Fruit fly (Drosophila melanogaster): ENCODE results near the gene spen.
A peak's percentile ranks its signal among the peaks of the same experiment; 100 is the strongest.

spen gene

dm6 chr2L:250507-251215 is 91.8 kb downstream of the spen start, which contains the start of gene kis (continued):
- no peak for TF ChIP-seq Usf (GFP tag; optimal IDR thresholded peaks at IDR 0.05)
- peak; percentile 37 for TF ChIP-seq Fer3 (tag; optimal IDR thresholded peaks at IDR 0.05)
- 0 out of 2 replicates have a peak, but pooled peaks have one; percentile 29 for TF ChIP-seq chm (GFP tag; IDR thresholded peaks at IDR 0.05)
- TF ChIP-seq Elba2 (GFP tag; optimal IDR thresholded peaks at IDR 0.05), result no peak
- TF ChIP-seq CG4617 (GFP tag; optimal IDR thresholded peaks at IDR 0.05; ENCODE audit: borderline replicate concordance), result peak; percentile 84
- TF ChIP-seq Mad (GFP tag; optimal IDR thresholded peaks at IDR 0.05), result peak; percentile 43
- no peak; the same call in 1 of the 2 replicates for TF ChIP-seq HLH3B (GFP tag; IDR thresholded peaks at IDR 0.05)
- peak; percentile 32 for TF ChIP-seq salm (tag; optimal IDR thresholded peaks at IDR 0.05)
- peak; percentile 4 for TF ChIP-seq ind (GFP tag; optimal IDR thresholded peaks at IDR 0.05)
- TF ChIP-seq Hmr (GFP tag; optimal IDR thresholded peaks at IDR 0.05), result peak; percentile 66
- TF ChIP-seq CG12769 (tag; optimal IDR thresholded peaks at IDR 0.05), result peak; percentile 70
- TF ChIP-seq CG13424 (tag; optimal IDR thresholded peaks at IDR 0.05), result peak; percentile 22
- TF ChIP-seq CG30431 (GFP tag; optimal IDR thresholded peaks at IDR 0.05), result no peak
- TF ChIP-seq exex (tag; optimal IDR thresholded peaks at IDR 0.05), result peak; percentile 17
- TF ChIP-seq CG15073 (GFP tag; optimal IDR thresholded peaks at IDR 0.05), result no peak
- TF ChIP-seq CHES-1-like (GFP tag; optimal IDR thresholded peaks at IDR 0.05), result peak; percentile 76
- TF ChIP-seq ftz-f1 (GFP tag; optimal IDR thresholded peaks at IDR 0.05), result no peak
- TF ChIP-seq wek (GFP tag; optimal IDR thresholded peaks at IDR 0.05), result no peak
- no peak for TF ChIP-seq Dfd (GFP tag; optimal IDR thresholded peaks at IDR 0.05)
- TF ChIP-seq CG8478 (optimal IDR thresholded peaks at IDR 0.05), result no peak
- no peak for TF ChIP-seq prd (optimal IDR thresholded peaks at IDR 0.05)
- peak; percentile 49; the same call in 2 of the 3 replicates for TF ChIP-seq prd (GFP tag; IDR thresholded peaks at IDR 0.05)
- TF ChIP-seq CG18619 (GFP tag; optimal IDR thresholded peaks at IDR 0.05), result no peak
- TF ChIP-seq CG10321 (GFP tag; IDR thresholded peaks at IDR 0.05), result no peak
- TF ChIP-seq disco-r (GFP tag; optimal IDR thresholded peaks at IDR 0.05), result peak; percentile 22
- peak; percentile 75 for TF ChIP-seq Jarid2 (GFP tag; optimal IDR thresholded peaks at IDR 0.05)
- TF ChIP-seq yki (optimal IDR thresholded peaks at IDR 0.05), result no peak
- TF ChIP-seq lmd (GFP tag; IDR thresholded peaks at IDR 0.05), result no peak
- no peak for TF ChIP-seq Awh (GFP tag; IDR thresholded peaks at IDR 0.05)
- TF ChIP-seq nom (GFP tag; optimal IDR thresholded peaks at IDR 0.05), result peak; percentile 84
- TF ChIP-seq Xrp1 (GFP tag; IDR thresholded peaks at IDR 0.05), result no peak; the same call in 1 of the 2 replicates
- peak; percentile 41 for TF ChIP-seq CG9727 (GFP tag; optimal IDR thresholded peaks at IDR 0.05)
- no peak for TF ChIP-seq trh (GFP tag; optimal IDR thresholded peaks at IDR 0.05)
- peak; percentile 1 for TF ChIP-seq CG10979 (tag; optimal IDR thresholded peaks at IDR 0.05)
- TF ChIP-seq CG6813 (GFP tag; optimal IDR thresholded peaks at IDR 0.05), result no peak
- TF ChIP-seq gfzf (GFP tag; optimal IDR thresholded peaks at IDR 0.05), result peak; percentile 54
- TF ChIP-seq CG16813 (GFP tag; IDR thresholded peaks at IDR 0.05; ENCODE audit: partially characterized antibody), result peak; percentile 95
- TF ChIP-seq pzg (GFP tag; optimal IDR thresholded peaks at IDR 0.05), result peak; percentile 95
- TF ChIP-seq CoRest (tag; optimal IDR thresholded peaks at IDR 0.05), result peak; percentile 36
- TF ChIP-seq HmgZ (tag; optimal IDR thresholded peaks at IDR 0.05), result peak; percentile 81
- TF ChIP-seq bcd (GFP tag; optimal IDR thresholded peaks at IDR 0.05), result peak; percentile 23
- peak; percentile 36 for TF ChIP-seq CG9817 (tag; optimal IDR thresholded peaks at IDR 0.05)
- no peak for TF ChIP-seq GATAe (GFP tag; conservative IDR thresholded peaks at IDR 0.05)
- TF ChIP-seq CG4730 (GFP tag; IDR thresholded peaks at IDR 0.05), result no peak
- peak; percentile 28 for TF ChIP-seq Nf-YB (GFP tag; optimal IDR thresholded peaks at IDR 0.05)
- TF ChIP-seq CG11398 (GFP tag; optimal IDR thresholded peaks at IDR 0.05), result no peak
- peak; percentile 43 for TF ChIP-seq unpg (GFP tag; optimal IDR thresholded peaks at IDR 0.05)
- no peak for TF ChIP-seq CG16815 (GFP tag; optimal IDR thresholded peaks at IDR 0.05)
- peak; percentile 25 for TF ChIP-seq CG15269 (tag; optimal IDR thresholded peaks at IDR 0.05)
- peak; percentile 57; the same call in 1 of the 2 replicates for TF ChIP-seq vvl (GFP tag; IDR thresholded peaks at IDR 0.05)
